Comparison of ENCODE assay signal across 6 fruit fly cellular contexts in genomic region chr3L:14755046-14755643, dm6.
TF ChIP-seq lines count a peak whose summit lies in the region.

No protein-coding gene starts in this region.

- no peak for TF ChIP-seq CTCF in whole organism, embryonic (GFP tag; optimal IDR thresholded peaks at IDR 0.05; lab: Kevin White, UChicago)

TF ChIP-seq in whole organism, 6 proteins besides CTCF, POLR2A, EP300 and RAD21:
- TF ChIP-seq Dll (optimal IDR thresholded peaks at IDR 0.05; lab: Kevin White, UChicago) (peak; percentile 99), CG8478 (optimal IDR thresholded peaks at IDR 0.05; lab: Kevin White, UChicago) (no peak)

TF ChIP-seq in whole organism, adult, 20 proteins besides CTCF, POLR2A, EP300 and RAD21 (continues in another document):
- peak; percentile 94 for TF ChIP-seq pad (GFP tag; optimal IDR thresholded peaks at IDR 0.05; lab: Kevin White, UChicago)
- no peak for TF ChIP-seq toe (GFP tag; optimal IDR thresholded peaks at IDR 0.05; lab: Kevin White, UChicago)
- peak; percentile 2 for TF ChIP-seq Crg-1 (GFP tag; optimal IDR thresholded peaks at IDR 0.05; lab: Kevin White, UChicago)
- peak; percentile 88 for TF ChIP-seq CG12768 (GFP tag; optimal IDR thresholded peaks at IDR 0.05; lab: Kevin White, UChicago)
- no peak for TF ChIP-seq CG7045 (GFP tag; optimal IDR thresholded peaks at IDR 0.05; lab: Kevin White, UChicago)
- no peak for TF ChIP-seq kay (GFP tag; lab: Kevin White, UChicago; ENCODE audit: borderline replicate concordance)
- no peak for TF ChIP-seq CG14711 (tag; optimal IDR thresholded peaks at IDR 0.05; lab: Kevin White, UChicago)
- TF ChIP-seq Hr96 (GFP tag; optimal IDR thresholded peaks at IDR 0.05; lab: Kevin White, UChicago): no peak
- no peak for TF ChIP-seq CG1620 (GFP tag; optimal IDR thresholded peaks at IDR 0.05; lab: Kevin White, UChicago)
- peak; percentile 32 for TF ChIP-seq ovo (GFP tag; optimal IDR thresholded peaks at IDR 0.05; lab: Kevin White, UChicago)
- TF ChIP-seq tj (GFP tag; optimal IDR thresholded peaks at IDR 0.05; lab: Kevin White, UChicago): peak; percentile 54
- peak; percentile 82 for TF ChIP-seq Mnt (GFP tag; optimal IDR thresholded peaks at IDR 0.05; lab: Kevin White, UChicago)
- TF ChIP-seq CG7101 (tag; optimal IDR thresholded peaks at IDR 0.05; lab: Kevin White, UChicago): no peak
- no peak for TF ChIP-seq bab1 (GFP tag; optimal IDR thresholded peaks at IDR 0.05; lab: Kevin White, UChicago)
- TF ChIP-seq cnc (optimal IDR thresholded peaks at IDR 0.05; lab: Kevin White, UChicago): no peak
- no peak for TF ChIP-seq CG11617 (GFP tag; optimal IDR thresholded peaks at IDR 0.05; lab: Kevin White, UChicago)
- TF ChIP-seq Clk (GFP tag; optimal IDR thresholded peaks at IDR 0.05; lab: Kevin White, UChicago): peak; percentile 30
- TF ChIP-seq CG33017 (tag; optimal IDR thresholded peaks at IDR 0.05; lab: Kevin White, UChicago): no peak

TF ChIP-seq in whole organism, embryonic, 481 proteins besides CTCF, POLR2A, EP300 and RAD21 (continues in another document):
- TF ChIP-seq CG1832 (GFP tag; optimal IDR thresholded peaks at IDR 0.05; lab: Kevin White, UChicago) (peak; percentile 78), sd (tag; optimal IDR thresholded peaks at IDR 0.05; lab: Kevin White, UChicago) (peak; percentile 66), kni (GFP tag; optimal IDR thresholded peaks at IDR 0.05; lab: Kevin White, UChicago) (peak; percentile 99), Fer3 (tag; optimal IDR thresholded peaks at IDR 0.05; lab: Kevin White, UChicago) (no peak), CG15514 (GFP tag; optimal IDR thresholded peaks at IDR 0.05; lab: Kevin White, UChicago) (no peak), CG5180 (GFP tag; optimal IDR thresholded peaks at IDR 0.05; lab: Kevin White, UChicago) (peak; percentile 28), CG2712 (tag; optimal IDR thresholded peaks at IDR 0.05; lab: Kevin White, UChicago) (no peak), CG6689 (GFP tag; IDR thresholded peaks at IDR 0.05; lab: Robert Waterston, UW) (0 out of 2 replicates have a peak, but pooled peaks have one; percentile 12), Adf1 (GFP tag; IDR thresholded peaks at IDR 0.05; lab: Robert Waterston, UW) (peak; percentile 59; the same call in 1 of the 2 replicates), Spps (tag; optimal IDR thresholded peaks at IDR 0.05; lab: Kevin White, UChicago) (no peak), CG10543 (GFP tag; optimal IDR thresholded peaks at IDR 0.05; lab: Kevin White, UChicago) (no peak), Kr (GFP tag; optimal IDR thresholded peaks at IDR 0.05; lab: Kevin White, UChicago) (peak; percentile 17), CG18476 (GFP tag; optimal IDR thresholded peaks at IDR 0.05; lab: Kevin White, UChicago) (no peak), shn (GFP tag; optimal IDR thresholded peaks at IDR 0.05; lab: Kevin White, UChicago) (no peak), corto (GFP tag; optimal IDR thresholded peaks at IDR 0.05; lab: Kevin White, UChicago) (peak; percentile 24), pan (optimal IDR thresholded peaks at IDR 0.05; lab: Kevin White, UChicago) (no peak), pan (GFP tag; optimal IDR thresholded peaks at IDR 0.05 in 1 of 2, IDR thresholded peaks at IDR 0.05 in 1 of 2) (peak in 1 of 2 experiments; percentile 19), CG3281 (GFP tag; optimal IDR thresholded peaks at IDR 0.05; lab: Kevin White, UChicago) (no peak)

TF ChIP-seq in whole organism, prepupa, 60 proteins besides CTCF, POLR2A, EP300 and RAD21 (continues in another document):
- TF ChIP-seq lz (GFP tag; optimal IDR thresholded peaks at IDR 0.05; lab: Kevin White, UChicago) (no peak), achi (GFP tag; optimal IDR thresholded peaks at IDR 0.05; lab: Kevin White, UChicago) (no peak), CG8319 (GFP tag; optimal IDR thresholded peaks at IDR 0.05; lab: Kevin White, UChicago) (no peak), CG31627 (GFP tag; optimal IDR thresholded peaks at IDR 0.05; lab: Kevin White, UChicago) (no peak), Sox15 (GFP tag; optimal IDR thresholded peaks at IDR 0.05; lab: Kevin White, UChicago) (no peak), salr (GFP tag; optimal IDR thresholded peaks at IDR 0.05; lab: Kevin White, UChicago) (no peak), CG10631 (GFP tag; optimal IDR thresholded peaks at IDR 0.05; lab: Kevin White, UChicago) (no peak), CG3032 (tag; optimal IDR thresholded peaks at IDR 0.05; lab: Kevin White, UChicago) (no peak), OdsH (GFP tag; optimal IDR thresholded peaks at IDR 0.05; lab: Kevin White, UChicago) (no peak), fd59A (GFP tag; optimal IDR thresholded peaks at IDR 0.05; lab: Kevin White, UChicago) (no peak), Ets21C (GFP tag; optimal IDR thresholded peaks at IDR 0.05; lab: Kevin White, UChicago) (no peak), svp (GFP tag; lab: Kevin White, UChicago) (peak; percentile 99), CG6276 (GFP tag; optimal IDR thresholded peaks at IDR 0.05; lab: Kevin White, UChicago) (peak; percentile 44), CG16779 (tag; optimal IDR thresholded peaks at IDR 0.05; lab: Kevin White, UChicago) (no peak), Eip78C (GFP tag; lab: Kevin White, UChicago) (peak; percentile 80), cyc (GFP tag; optimal IDR thresholded peaks at IDR 0.05; lab: Kevin White, UChicago) (no peak), vri (GFP tag; optimal IDR thresholded peaks at IDR 0.05; lab: Kevin White, UChicago) (peak; percentile 59), dsx (GFP tag; optimal IDR thresholded peaks at IDR 0.05; lab: Kevin White, UChicago; ENCODE audit: poor library complexity, severe bottlenecking) (peak; percentile 54), Sox102F (GFP tag; optimal IDR thresholded peaks at IDR 0.05; lab: Kevin White, UChicago) (no peak), CG15336 (GFP tag; IDR thresholded peaks at IDR 0.05; lab: Robert Waterston, UW) (0 out of 2 replicates have a peak, but pooled peaks have one; percentile 32)

TF ChIP-seq in whole organism, pupa, 21 proteins besides CTCF, POLR2A, EP300 and RAD21 (continues in another document):
- TF ChIP-seq CG13204 (GFP tag; optimal IDR thresholded peaks at IDR 0.05; lab: Kevin White, UChicago): peak; percentile 80
- peak; percentile 73 for TF ChIP-seq Pif1A (GFP tag; optimal IDR thresholded peaks at IDR 0.05; lab: Kevin White, UChicago)
- no peak for TF ChIP-seq CG15710 (tag; optimal IDR thresholded peaks at IDR 0.05; lab: Kevin White, UChicago)
- TF ChIP-seq CG4496 (GFP tag; IDR thresholded peaks at IDR 0.05; lab: Robert Waterston, UW): peak; percentile 40; the same call in 1 of the 3 replicates
- 0 out of 2 replicates have a peak, but pooled peaks have one; percentile 9 for TF ChIP-seq CG32121 (GFP tag; IDR thresholded peaks at IDR 0.05; lab: Robert Waterston, UW)
- no peak for TF ChIP-seq D1 (tag; optimal IDR thresholded peaks at IDR 0.05; lab: Kevin White, UChicago)
- TF ChIP-seq CG8301 (tag; optimal IDR thresholded peaks at IDR 0.05; lab: Kevin White, UChicago): no peak
- TF ChIP-seq CG17806 (tag; optimal IDR thresholded peaks at IDR 0.05; lab: Kevin White, UChicago): no peak
- peak; percentile 84 for TF ChIP-seq EcR (GFP tag; optimal IDR thresholded peaks at IDR 0.05; lab: Kevin White, UChicago)
- peak; percentile 67 for TF ChIP-seq gl (tag; optimal IDR thresholded peaks at IDR 0.05; lab: Kevin White, UChicago)
- peak; percentile 57 for TF ChIP-seq Pif1B (GFP tag; optimal IDR thresholded peaks at IDR 0.05; lab: Kevin White, UChicago)
- TF ChIP-seq Snoo (tag; optimal IDR thresholded peaks at IDR 0.05; lab: Kevin White, UChicago): peak; percentile 6
- no peak for TF ChIP-seq rn (GFP tag; IDR thresholded peaks at IDR 0.05; lab: Robert Waterston, UW)
- peak; percentile 65; the same call in 1 of the 2 replicates for TF ChIP-seq CG12605 (GFP tag; IDR thresholded peaks at IDR 0.05; lab: Robert Waterston, UW)
- peak; percentile 74; the same call in 1 of the 3 replicates for TF ChIP-seq fd96Ca (GFP tag; IDR thresholded peaks at IDR 0.05; lab: Robert Waterston, UW)
- TF ChIP-seq CG8159 (tag; optimal IDR thresholded peaks at IDR 0.05; lab: Kevin White, UChicago): no peak
- TF ChIP-seq CG10348 (GFP tag; IDR thresholded peaks at IDR 0.05; lab: Robert Waterston, UW): no peak
- no peak for TF ChIP-seq CG14655 (GFP tag; optimal IDR thresholded peaks at IDR 0.05; lab: Kevin White, UChicago)
- peak; percentile 32; the same call in 1 of the 2 replicates for TF ChIP-seq Ets98B (GFP tag; IDR thresholded peaks at IDR 0.05; lab: Robert Waterston, UW)
- TF ChIP-seq CG34367 (tag; optimal IDR thresholded peaks at IDR 0.05; lab: Kevin White, UChicago): no peak

TF ChIP-seq in whole organism, wandering third instar larva, 38 proteins besides CTCF, POLR2A, EP300 and RAD21 (continues in another document):
- TF ChIP-seq dl (GFP tag; optimal IDR thresholded peaks at IDR 0.05; lab: Kevin White, UChicago; ENCODE audit: insufficient read depth in 1 of 2, partially characterized antibody in 2 of 2): peak; percentile 39 to 83
- no peak for TF ChIP-seq sage (GFP tag; optimal IDR thresholded peaks at IDR 0.05; lab: Kevin White, UChicago)
- TF ChIP-seq GATAd (GFP tag; optimal IDR thresholded peaks at IDR 0.05; lab: Kevin White, UChicago): no peak
- no peak for TF ChIP-seq Mio (GFP tag; optimal IDR thresholded peaks at IDR 0.05; lab: Kevin White, UChicago)
- no peak for TF ChIP-seq Sp1 (GFP tag; optimal IDR thresholded peaks at IDR 0.05; lab: Kevin White, UChicago)
- no peak for TF ChIP-seq Dfd (GFP tag; optimal IDR thresholded peaks at IDR 0.05; lab: Kevin White, UChicago)
- no peak for TF ChIP-seq foxo (GFP tag; optimal IDR thresholded peaks at IDR 0.05; lab: Kevin White, UChicago)
- TF ChIP-seq Myc (optimal IDR thresholded peaks at IDR 0.05; lab: Kevin White, UChicago): no peak
- TF ChIP-seq usp (GFP tag; optimal IDR thresholded peaks at IDR 0.05; lab: Kevin White, UChicago): no peak
- no peak for TF ChIP-seq N (GFP tag; optimal IDR thresholded peaks at IDR 0.05; lab: Kevin White, UChicago)
- no peak for TF ChIP-seq sv (GFP tag; optimal IDR thresholded peaks at IDR 0.05; lab: Kevin White, UChicago)
- TF ChIP-seq jim (GFP tag; optimal IDR thresholded peaks at IDR 0.05; lab: Kevin White, UChicago): peak; percentile 52
- TF ChIP-seq Hr78 (GFP tag; optimal IDR thresholded peaks at IDR 0.05; lab: Kevin White, UChicago): no peak
- TF ChIP-seq HLH106 (tag; optimal IDR thresholded peaks at IDR 0.05; lab: Kevin White, UChicago): no peak
- TF ChIP-seq br (GFP tag; optimal IDR thresholded peaks at IDR 0.05; lab: Kevin White, UChicago): peak; percentile 65
- no peak for TF ChIP-seq woc (GFP tag; optimal IDR thresholded peaks at IDR 0.05; lab: Kevin White, UChicago)
- peak; percentile 59 for TF ChIP-seq fru (GFP tag; optimal IDR thresholded peaks at IDR 0.05; lab: Kevin White, UChicago)
- TF ChIP-seq lola (GFP tag; optimal IDR thresholded peaks at IDR 0.05; lab: Kevin White, UChicago): no peak
- peak; percentile 66 for TF ChIP-seq Hr83 (GFP tag; optimal IDR thresholded peaks at IDR 0.05; lab: Kevin White, UChicago; ENCODE audit: poor library complexity, severe bottlenecking)
- no peak for TF ChIP-seq pan (optimal IDR thresholded peaks at IDR 0.05; lab: Kevin White, UChicago)
- peak; percentile 89 for TF ChIP-seq Dif (GFP tag; optimal IDR thresholded peaks at IDR 0.05; lab: Kevin White, UChicago; ENCODE audit: partially characterized antibody)
- TF ChIP-seq CrebA (GFP tag; optimal IDR thresholded peaks at IDR 0.05; lab: Kevin White, UChicago; ENCODE audit: borderline replicate concordance): peak; percentile 80
- TF ChIP-seq rgr (GFP tag; optimal IDR thresholded peaks at IDR 0.05; lab: Kevin White, UChicago): no peak
